Worm (Caenorhabditis elegans) whole organism, dauer: ENCODE data around the gene nspc-12.
"Not testable (repeated sequence)": the region's sequence is repeated elsewhere in the genome, so short reads cannot be mapped to it uniquely, and the experiment has no call there.

Source experiments
- unc-62 ChIP-seq: sonication (generic microtip); optimal IDR thresholded peaks from 2 replicates; lab custom pipeline; 2017; ENCODE audit warnings: missing biosample characterization, missing genetic modification reagents, missing genetic modification characterization

The nspc-12 gene

ce11 chrX:12313779-12314178, 42.7 kb downstream of the nspc-12 start:
- TF ChIP-seq unc-62 (GFP tag; lab: Kevin White, UChicago): no peak

- TF ChIP-seq unc-62 (GFP tag; lab: Kevin White, UChicago): not testable (repeated sequence)
These were observed 48.4 kb downstream of the nspc-12 start, which contains the start of gene F17A2.16 for ce11 chrX:12308045-12308499. TSS of gene F17A2.16 (plus strand) at chrX:12308449.

ce11 chrX:12306565-12306964, 49.9 kb downstream of the nspc-12 start, which contains the start of gene phf-32:
TSS of gene phf-32 (plus strand) at chrX:12306865.
- no peak for TF ChIP-seq unc-62 (GFP tag; lab: Kevin White, UChicago)
